Worm (Caenorhabditis elegans) whole organism, young adult: Measurements from ENCODE around the gene phat-6.

Source experiments
- B0035.1 ChIP-seq: sonication (generic microtip); optimal IDR thresholded peaks from 2 replicates; lab custom pipeline; 2016; ENCODE audit warnings: missing genetic modification characterization, mild to moderate bottlenecking, missing compliant biosample characterization, missing genotype, missing genetic modification reagents
- B0261.1 ChIP-seq: sonication (generic microtip); optimal IDR thresholded peaks from 2 replicates; lab custom pipeline; 2016; ENCODE audit warnings: mild to moderate bottlenecking, missing genetic modification characterization, moderate library complexity, missing compliant biosample characterization
- F10E7.11 ChIP-seq: sonication (generic microtip); optimal IDR thresholded peaks from 2 replicates; lab custom pipeline; 2017; ENCODE audit warnings: mild to moderate bottlenecking, missing genetic modification characterization, moderate library complexity, missing compliant biosample characterization
- F22D6.2 ChIP-seq: sonication (generic microtip); optimal IDR thresholded peaks from 2 replicates; lab custom pipeline; 2016; ENCODE audit warnings: mild to moderate bottlenecking, missing genetic modification characterization, missing compliant biosample characterization
- F23B12.7 ChIP-seq: sonication (generic microtip); optimal IDR thresholded peaks from 2 replicates; lab custom pipeline; 2017; ENCODE audit warnings: missing genetic modification characterization, mild to moderate bottlenecking, missing compliant biosample characterization, antibody characterized with exemption, moderate library complexity; ENCODE audit not compliant: insufficient read depth
- ama-1 ChIP-seq, 3 experiments: fragments of 150-350 bp in 1 of 3; sonication (generic microtip) in 2 of 3; optimal IDR thresholded peaks; 2 replicates each; lab custom pipeline; 2014 to 2018; ENCODE audit warnings: missing biosample characterization in 2 of 3, missing genetic modification characterization in 2 of 3, missing genetic modification reagents in 2 of 3
- aptf-3 ChIP-seq: fragments of 200-800 bp; sonication (Bioruptor generic); IDR thresholded peaks from 2 replicates; pipeline ENCODE4 v1.3.6; 2022; ENCODE audit warnings: missing genetic modification characterization, missing compliant biosample characterization
- ccch-3 ChIP-seq: fragments of 200-800 bp; sonication (Bioruptor generic); optimal IDR thresholded peaks from 2 replicates; lab custom pipeline; 2018; ENCODE audit warnings: mild to moderate bottlenecking, missing genetic modification characterization, missing compliant biosample characterization
- ceh-40 ChIP-seq: fragments of 200-800 bp; sonication (Bioruptor generic); IDR thresholded peaks from 2 replicates; pipeline ENCODE4 v1.3.6; 2022; ENCODE audit warnings: missing genetic modification characterization, missing compliant biosample characterization
- ceh-79 ChIP-seq: sonication (generic microtip); optimal IDR thresholded peaks from 2 replicates; lab custom pipeline; 2017; ENCODE audit warnings: mild to moderate bottlenecking, missing genetic modification characterization, missing compliant biosample characterization
- chd-7 ChIP-seq: sonication (generic microtip); optimal IDR thresholded peaks from 2 replicates; lab custom pipeline; 2016; ENCODE audit warnings: mild to moderate bottlenecking, missing genetic modification characterization, moderate library complexity, missing compliant biosample characterization
- dox-1 ChIP-seq: fragments of 200-800 bp; sonication (Bioruptor generic); IDR thresholded peaks from 2 replicates; pipeline ENCODE4 v1.3.6; 2022; ENCODE audit warnings: missing genetic modification reagents, missing genetic modification characterization, missing compliant biosample characterization
- dpl-1 ChIP-seq: fragments of 150-350 bp; optimal IDR thresholded peaks from 2 replicates; lab custom pipeline; 2014; ENCODE audit warnings: missing biosample characterization, missing genetic modification reagents, missing genetic modification characterization
- efl-1 ChIP-seq: fragments of 150-350 bp; optimal IDR thresholded peaks from 2 replicates; lab custom pipeline; 2014; ENCODE audit warnings: missing biosample characterization, missing genetic modification reagents, missing genetic modification characterization
- egl-18 ChIP-seq: fragments of 200-800 bp; sonication (Bioruptor generic); IDR thresholded peaks from 2 replicates; pipeline ENCODE4 v1.3.6; 2022; ENCODE audit warnings: missing genetic modification reagents, missing genetic modification characterization, missing compliant biosample characterization
- egrh-3 ChIP-seq: fragments of 200-800 bp; sonication (Bioruptor generic); IDR thresholded peaks from 2 replicates; pipeline ENCODE4 v1.3.6; 2022; ENCODE audit warnings: missing genetic modification reagents, missing genetic modification characterization, missing compliant biosample characterization
- ekl-4 ChIP-seq: fragments of 200-800 bp; sonication (Bioruptor generic); IDR thresholded peaks from 2 replicates; pipeline ENCODE4 v1.3.6; 2022; ENCODE audit warnings: missing genetic modification reagents, missing genetic modification characterization, missing compliant biosample characterization
- ets-4 ChIP-seq: fragments of 200-800 bp; sonication (Bioruptor generic); optimal IDR thresholded peaks from 2 replicates; lab custom pipeline; 2018; ENCODE audit warnings: mild to moderate bottlenecking, missing genetic modification characterization, missing compliant biosample characterization
- him-1 ChIP-seq: sonication (generic microtip); optimal IDR thresholded peaks from 2 replicates; lab custom pipeline; 2016; ENCODE audit warnings: missing genotype, missing genetic modification reagents, missing genetic modification characterization, missing compliant biosample characterization
- hlh-26 ChIP-seq: fragments of 200-800 bp; sonication (Bioruptor generic); conservative IDR thresholded peaks from 2 replicates; pipeline ENCODE4 v1.3.6; 2022; ENCODE audit warnings: missing genetic modification reagents, missing genetic modification characterization, missing compliant biosample characterization
- hmg-1.2 ChIP-seq: fragments of 200-800 bp; sonication (Bioruptor generic); IDR thresholded peaks from 2 replicates; pipeline ENCODE4 v1.3.6; 2022; ENCODE audit warnings: missing genetic modification reagents, missing genetic modification characterization, missing compliant biosample characterization
- lin-40 ChIP-seq: sonication (generic microtip); optimal IDR thresholded peaks from 2 replicates; lab custom pipeline; 2016; ENCODE audit warnings: missing genetic modification characterization, mild to moderate bottlenecking, missing compliant biosample characterization, missing genotype, missing genetic modification reagents
- lir-1 ChIP-seq: fragments of 200-800 bp; sonication (Bioruptor generic); conservative IDR thresholded peaks from 2 replicates; pipeline ENCODE4 v1.3.6; 2022; ENCODE audit warnings: missing genetic modification reagents, missing genetic modification characterization, missing compliant biosample characterization
- lsl-1 ChIP-seq: fragments of 200-800 bp; sonication (Bioruptor generic); optimal IDR thresholded peaks from 2 replicates; lab custom pipeline; 2018; ENCODE audit warnings: mild to moderate bottlenecking, missing genetic modification characterization, moderate library complexity, missing compliant biosample characterization
- madf-6 ChIP-seq: fragments of 200-800 bp; sonication (Bioruptor generic); IDR thresholded peaks from 2 replicates; pipeline ENCODE4 v1.3.6; 2022; ENCODE audit warnings: missing genetic modification reagents, missing genetic modification characterization, missing compliant biosample characterization
- mcd-1 ChIP-seq: fragments of 200-800 bp; sonication (Bioruptor generic); IDR thresholded peaks from 2 replicates; pipeline ENCODE4 v1.3.6; 2022; ENCODE audit warnings: missing genetic modification reagents, missing genetic modification characterization, missing compliant biosample characterization
- mxl-1 ChIP-seq: sonication (generic microtip); optimal IDR thresholded peaks from 2 replicates; lab custom pipeline; 2016; ENCODE audit warnings: missing genetic modification characterization, missing compliant biosample characterization
- nfya-1 ChIP-seq: sonication (generic microtip); optimal IDR thresholded peaks from 2 replicates; lab custom pipeline; 2017; ENCODE audit warnings: antibody characterized with exemption, missing compliant biosample characterization, missing genetic modification characterization, borderline replicate concordance; ENCODE audit not compliant: insufficient read depth
- nhr-80 ChIP-seq: sonication (generic microtip); optimal IDR thresholded peaks from 2 replicates; lab custom pipeline; 2016; ENCODE audit warnings: missing genetic modification characterization, missing compliant biosample characterization
- nhr-90 ChIP-seq: sonication (generic microtip); optimal IDR thresholded peaks from 2 replicates; lab custom pipeline; 2016; ENCODE audit warnings: missing genotype, mild to moderate bottlenecking, missing genetic modification characterization, missing compliant biosample characterization
- pbrm-1 ChIP-seq: fragments of 200-800 bp; sonication (Bioruptor generic); IDR thresholded peaks from 2 replicates; pipeline ENCODE4 v1.3.6; 2022; ENCODE audit warnings: missing genetic modification reagents, missing genetic modification characterization, missing compliant biosample characterization
- rec-8 ChIP-seq, 2 experiments: sonication (generic microtip); optimal IDR thresholded peaks; 2 replicates each; lab custom pipeline; 2016; ENCODE audit warnings: mild to moderate bottlenecking in 2 of 2, missing genetic modification characterization in 2 of 2, missing genetic modification reagents in 2 of 2, missing genotype in 2 of 2, missing biosample characterization in 1 of 2, missing compliant biosample characterization in 1 of 2, moderate library complexity in 1 of 2
- repo-1 ChIP-seq: sonication (generic microtip); optimal IDR thresholded peaks from 2 replicates; lab custom pipeline; 2017; ENCODE audit warnings: mild to moderate bottlenecking, missing genetic modification characterization, missing compliant biosample characterization
- sdz-38 ChIP-seq: sonication (generic microtip); optimal IDR thresholded peaks from 2 replicates; lab custom pipeline; 2016; ENCODE audit warnings: missing genotype, missing genetic modification characterization, missing compliant biosample characterization
- snpc-1.3 ChIP-seq: sonication (generic microtip); optimal IDR thresholded peaks from 2 replicates; lab custom pipeline; 2017; ENCODE audit warnings: missing genetic modification characterization, mild to moderate bottlenecking, missing compliant biosample characterization, antibody characterized with exemption, moderate library complexity, missing genotype, missing genetic modification reagents; ENCODE audit not compliant: insufficient read depth
- tbp1 ChIP-seq: fragments of 200-800 bp; sonication (Bioruptor generic); optimal IDR thresholded peaks from 2 replicates; lab custom pipeline; 2018; ENCODE audit warnings: mild to moderate bottlenecking, missing genetic modification characterization, missing compliant biosample characterization
- tlf-1 ChIP-seq: fragments of 200-800 bp; sonication (Bioruptor generic); optimal IDR thresholded peaks from 2 replicates; lab custom pipeline; 2018; ENCODE audit warnings: mild to moderate bottlenecking, missing genetic modification characterization, missing compliant biosample characterization
- zfh-2 ChIP-seq: fragments of 200-800 bp; sonication (Bioruptor generic); conservative IDR thresholded peaks from 2 replicates; pipeline ENCODE4 v1.3.6; 2022; ENCODE audit warnings: missing genetic modification reagents, missing genetic modification characterization, missing compliant biosample characterization
- ztf-18 ChIP-seq: sonication (generic microtip); optimal IDR thresholded peaks from 2 replicates; lab custom pipeline; 2016; ENCODE audit warnings: missing genotype, mild to moderate bottlenecking, missing genetic modification characterization, missing compliant biosample characterization
- ztf-22 ChIP-seq: fragments of 200-800 bp; sonication (Bioruptor generic); optimal IDR thresholded peaks from 2 replicates; lab custom pipeline; 2018; ENCODE audit warnings: mild to moderate bottlenecking, missing genetic modification characterization, moderate library complexity, missing compliant biosample characterization
- ztf-25 ChIP-seq: fragments of 200-800 bp; sonication (Bioruptor generic); IDR thresholded peaks from 2 replicates; pipeline ENCODE4 v1.3.6; 2022; ENCODE audit warnings: missing genetic modification reagents, missing genetic modification characterization, missing compliant biosample characterization
- ztf-26 ChIP-seq: sonication (generic microtip); optimal IDR thresholded peaks from 2 replicates; lab custom pipeline; 2017; ENCODE audit warnings: missing genetic modification characterization, missing compliant biosample characterization
- ztf-28 ChIP-seq: fragments of 200-800 bp; sonication (Bioruptor generic); IDR thresholded peaks from 2 replicates; pipeline ENCODE4 v1.3.6; 2022; ENCODE audit warnings: missing genetic modification reagents, missing genetic modification characterization, missing compliant biosample characterization

Gene phat-6

ce11 chrX:15148389-15148788 is 45.8 kb downstream of the phat-6 start:
- TF ChIP-seq snpc-1.3 (tag; lab: Kevin White, UChicago) (no peak), B0261.1 (tag; lab: Kevin White, UChicago) (no peak), zfh-2 (GFP tag; lab: Robert Waterston, UW) (no peak), ccch-3 (no peak), ets-4 (GFP tag; lab: Kevin White, UChicago) (no peak), efl-1 (GFP tag; lab: Kevin White, UChicago) (no peak), ztf-18 (tag; lab: Kevin White, UChicago) (no peak), mcd-1 (no peak), dpl-1 (GFP tag; lab: Kevin White, UChicago) (no peak), rec-8 (tag; optimal IDR thresholded peaks at IDR 0.05; lab: Kevin White, UChicago) (no peak)

DNA sequence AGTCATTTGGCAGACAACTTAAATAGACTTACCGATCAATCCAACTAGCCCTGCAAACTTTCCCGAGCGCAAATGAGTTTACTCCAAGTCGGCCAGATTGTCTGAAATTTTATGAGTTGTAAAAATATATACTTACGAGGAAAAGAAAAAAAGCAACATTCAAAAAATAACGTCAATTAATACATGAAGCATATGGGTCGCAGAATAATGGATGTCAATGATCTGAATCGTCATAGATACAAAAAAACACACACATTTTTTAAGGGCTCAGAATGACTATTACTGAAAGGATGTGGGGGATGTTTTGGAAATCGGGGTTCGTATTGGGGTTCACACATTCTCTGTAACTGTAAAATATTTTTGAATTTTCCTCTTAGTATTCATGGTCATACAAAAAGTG is 46.5 kb downstream of the phat-6 start, which contains the start of gene unc-7:
unc-7 (minus strand) TSS at position 101 of the 400 bp plus-strand sequence.
- TF ChIP-seq B0035.1 (no peak), ztf-25 (no peak)

DNA sequence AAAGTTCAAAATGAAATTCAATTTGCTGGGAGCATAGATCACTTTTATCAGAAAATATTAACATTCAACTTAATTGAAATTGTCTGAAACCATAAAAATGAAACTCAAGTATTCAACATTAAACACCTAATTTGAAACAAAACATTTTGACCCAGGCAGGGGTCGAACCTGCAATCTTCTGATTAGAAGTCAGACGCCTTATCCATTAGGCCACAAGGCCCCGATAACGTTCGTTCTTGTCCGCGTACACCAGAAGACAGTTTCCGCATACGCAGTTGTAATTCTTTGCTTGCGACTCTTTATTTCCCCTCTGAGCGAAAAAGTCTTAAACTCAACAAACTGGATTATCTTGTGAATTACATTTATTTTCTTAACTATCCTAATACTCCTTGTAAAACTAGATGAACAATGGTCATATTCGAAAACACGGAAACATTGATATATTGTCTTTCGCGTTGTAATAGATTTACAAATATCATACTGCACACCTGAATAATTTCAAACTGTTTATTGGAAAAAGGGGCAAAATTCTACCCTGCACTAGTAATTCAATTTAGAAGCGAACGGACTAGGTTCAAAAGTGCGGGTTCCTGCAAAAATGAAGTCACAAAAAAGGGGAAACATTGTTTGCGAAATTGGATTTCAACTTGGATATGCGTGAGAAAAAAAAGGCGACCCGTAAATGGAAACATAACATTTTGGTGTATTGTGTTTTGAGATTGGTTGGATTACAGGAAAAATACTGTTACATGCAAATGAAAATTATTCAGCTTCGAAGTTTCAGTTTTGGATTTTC is 47.6 kb downstream of the phat-6 start:
- TF ChIP-seq ama-1 (optimal IDR thresholded peaks at IDR 0.05; lab: Kevin White, UChicago) (no peak), ama-1 (GFP tag; optimal IDR thresholded peaks at IDR 0.05; lab: Kevin White, UChicago) (peak in 1 of 2 experiments; percentile 68), repo-1 (tag; lab: Kevin White, UChicago) (no peak), egl-18 (GFP tag; lab: Robert Waterston, UW) (no peak), him-1 (tag; lab: Kevin White, UChicago) (peak; percentile 64), tbp1 (GFP tag; lab: Kevin White, UChicago) (peak; percentile 96), hmg-1.2 (peak; percentile 60; the same call in 1 of the 2 replicates), lir-1 (no peak), chd-7 (tag; lab: Kevin White, UChicago) (no peak), ztf-28 (GFP tag; lab: Robert Waterston, UW) (no peak), ztf-25 (peak; percentile 73; the same call in 1 of the 2 replicates), lsl-1 (GFP tag; lab: Kevin White, UChicago) (no peak), mcd-1 (no peak), ets-4 (GFP tag; lab: Kevin White, UChicago) (no peak), sdz-38 (no peak), ekl-4 (GFP tag; lab: Robert Waterston, UW) (0 out of 2 replicates have a peak, but pooled peaks have one; percentile 18), hlh-26 (GFP tag; lab: Robert Waterston, UW) (no peak), egrh-3 (no peak), tlf-1 (GFP tag; lab: Kevin White, UChicago) (no peak), F10E7.11 (no peak), pbrm-1 (GFP tag; lab: Robert Waterston, UW) (peak; percentile 74), nfya-1 (no peak), mxl-1 (tag; lab: Kevin White, UChicago) (no peak), rec-8 (tag; optimal IDR thresholded peaks at IDR 0.05; lab: Kevin White, UChicago) (peak in 1 of 2 experiments; percentile 60), lin-40 (tag; lab: Kevin White, UChicago) (no peak), F22D6.2 (tag; lab: Kevin White, UChicago) (no peak), ztf-22 (GFP tag; lab: Kevin White, UChicago) (no peak), madf-6 (GFP tag; lab: Robert Waterston, UW) (peak; percentile 22; the same call in 1 of the 2 replicates), ceh-79 (tag; lab: Kevin White, UChicago) (no peak), aptf-3 (GFP tag; lab: Robert Waterston, UW) (no peak), B0261.1 (tag; lab: Kevin White, UChicago) (peak; percentile 82), dox-1 (peak; percentile 65), ceh-40 (no peak), F23B12.7 (no peak), ztf-26 (tag; lab: Kevin White, UChicago) (no peak), nhr-80 (tag; lab: Kevin White, UChicago) (peak; percentile 25), nhr-90 (peak; percentile 61)
